Worm (Caenorhabditis elegans) whole organism, L2 larva: ENCODE data around the gene F38H12.5.

ENCODE experiments used
- F13H6.1 ChIP-seq: sonication (generic microtip); optimal IDR thresholded peaks from 2 replicates; lab custom pipeline; 2016; ENCODE audit warnings: missing genetic modification characterization, missing compliant biosample characterization
- R02D3.7 ChIP-seq: fragments of 150-350 bp; optimal IDR thresholded peaks from 2 replicates; lab custom pipeline; 2014; ENCODE audit warnings: missing biosample characterization, missing genetic modification characterization
- Y55F3AM.14 ChIP-seq: fragments of 200-800 bp; sonication (Bioruptor generic); optimal IDR thresholded peaks from 2 replicates; lab custom pipeline; 2018; ENCODE audit warnings: mild to moderate bottlenecking, missing genetic modification characterization, missing compliant biosample characterization
- ZK546.5 ChIP-seq: sonication (generic microtip); optimal IDR thresholded peaks from 2 replicates; lab custom pipeline; 2017; ENCODE audit warnings: missing biosample characterization, missing genetic modification characterization
- alr-1 ChIP-seq: fragments of 150-350 bp; optimal IDR thresholded peaks from 2 replicates; lab custom pipeline; 2014; ENCODE audit warnings: missing biosample characterization, missing genetic modification characterization
- aly-2 ChIP-seq: fragments of 150-350 bp; optimal IDR thresholded peaks from 2 replicates; lab custom pipeline; 2014; ENCODE audit warnings: missing biosample characterization, missing genetic modification characterization
- ceh-16 ChIP-seq: fragments of 150-350 bp; optimal IDR thresholded peaks from 2 replicates; lab custom pipeline; 2014; ENCODE audit warnings: missing biosample characterization, missing genetic modification characterization
- ceh-82 ChIP-seq: fragments of 150-350 bp; optimal IDR thresholded peaks from 2 replicates; lab custom pipeline; 2014; ENCODE audit warnings: missing biosample characterization, missing genetic modification characterization
- dmd-4 ChIP-seq: sonication (generic microtip); optimal IDR thresholded peaks from 2 replicates; lab custom pipeline; 2017; ENCODE audit warnings: missing biosample characterization, missing genetic modification characterization
- egl-27 ChIP-seq: sonication (generic microtip); optimal IDR thresholded peaks from 3 replicates; lab custom pipeline; 2017; ENCODE audit warnings: missing biosample characterization, missing genetic modification reagents, missing genetic modification characterization
- elt-3 ChIP-seq: sonication (generic microtip); optimal IDR thresholded peaks from 2 replicates; lab custom pipeline; 2017; ENCODE audit warnings: missing biosample characterization, missing genetic modification characterization
- fos-1 ChIP-seq: fragments of 150-350 bp; optimal IDR thresholded peaks from 2 replicates; lab custom pipeline; 2014; ENCODE audit warnings: missing biosample characterization, missing genetic modification characterization
- gmeb-1 ChIP-seq: fragments of 150-350 bp; optimal IDR thresholded peaks from 2 replicates; lab custom pipeline; 2014; ENCODE audit warnings: missing biosample characterization, missing genetic modification characterization
- lin-11 ChIP-seq: fragments of 150-350 bp; sonication (generic microtip); optimal IDR thresholded peaks from 2 replicates; lab custom pipeline; 2014; ENCODE audit warnings: missing biosample characterization, missing genetic modification characterization, inconsistent platforms, mixed read lengths
- lin-13 ChIP-seq: fragments of 150-350 bp; optimal IDR thresholded peaks from 2 replicates; lab custom pipeline; 2014; ENCODE audit warnings: missing biosample characterization, missing genetic modification reagents, missing genetic modification characterization
- lin-39 ChIP-seq: fragments of 150-350 bp; optimal IDR thresholded peaks from 2 replicates; lab custom pipeline; 2014; ENCODE audit warnings: missing biosample characterization, missing genetic modification reagents, missing genetic modification characterization
- lsy-2 ChIP-seq, 2 experiments: fragments of 150-350 bp in 1 of 2; sonication (generic microtip) in 1 of 2; optimal IDR thresholded peaks; 2 replicates each; lab custom pipeline; 2014 to 2017; ENCODE audit warnings: missing biosample characterization in 2 of 2, missing genetic modification characterization in 2 of 2
- mab-5 ChIP-seq: fragments of 150-350 bp; optimal IDR thresholded peaks from 2 replicates; lab custom pipeline; 2014; ENCODE audit warnings: missing biosample characterization, missing genetic modification characterization
- mdl-1 ChIP-seq, 2 experiments: fragments of 150-350 bp in 1 of 2; sonication (generic microtip) in 1 of 2; optimal IDR thresholded peaks; 2 replicates each; lab custom pipeline; 2017; ENCODE audit warnings: missing biosample characterization in 2 of 2, missing genetic modification characterization in 2 of 2
- nhr-10 ChIP-seq: sonication (generic microtip); optimal IDR thresholded peaks from 2 replicates; lab custom pipeline; 2017; ENCODE audit warnings: missing biosample characterization, missing genetic modification characterization
- nhr-11 ChIP-seq: fragments of 150-350 bp; optimal IDR thresholded peaks from 2 replicates; lab custom pipeline; 2014; ENCODE audit warnings: missing biosample characterization, missing genetic modification characterization
- nhr-129 ChIP-seq: fragments of 150-350 bp; optimal IDR thresholded peaks from 2 replicates; lab custom pipeline; 2014; ENCODE audit warnings: missing biosample characterization, missing genetic modification characterization
- nhr-21 ChIP-seq: fragments of 150-350 bp; optimal IDR thresholded peaks from 2 replicates; lab custom pipeline; 2014; ENCODE audit warnings: missing biosample characterization, missing genetic modification characterization
- nhr-23 ChIP-seq: fragments of 150-350 bp; optimal IDR thresholded peaks from 2 replicates; lab custom pipeline; 2014; ENCODE audit warnings: missing biosample characterization, missing genetic modification reagents, missing genetic modification characterization
- nhr-237 ChIP-seq: fragments of 150-350 bp; optimal IDR thresholded peaks from 2 replicates; lab custom pipeline; 2014; ENCODE audit warnings: missing biosample characterization, missing genetic modification characterization
- nhr-6 ChIP-seq: fragments of 150-350 bp; optimal IDR thresholded peaks from 2 replicates; lab custom pipeline; 2014; ENCODE audit warnings: missing biosample characterization, missing genetic modification characterization
- nhr-77 ChIP-seq: fragments of 150-350 bp; optimal IDR thresholded peaks from 2 replicates; lab custom pipeline; 2014; ENCODE audit warnings: missing biosample characterization, missing genetic modification characterization
- peb-1 ChIP-seq: fragments of 150-350 bp; optimal IDR thresholded peaks from 2 replicates; lab custom pipeline; 2014; ENCODE audit warnings: missing biosample characterization, missing genetic modification characterization
- sem-4 ChIP-seq: fragments of 150-350 bp; optimal IDR thresholded peaks from 2 replicates; lab custom pipeline; 2014; ENCODE audit warnings: missing biosample characterization, missing genetic modification reagents, missing genetic modification characterization
- skn-1 ChIP-seq: sonication (generic microtip); optimal IDR thresholded peaks from 2 replicates; lab custom pipeline; 2017; ENCODE audit warnings: missing biosample characterization, missing genetic modification characterization
- sma-3 ChIP-seq: sonication (generic microtip); optimal IDR thresholded peaks from 2 replicates; lab custom pipeline; 2016; ENCODE audit warnings: missing genetic modification reagents, missing genetic modification characterization, missing compliant biosample characterization
- sma-9 ChIP-seq, 2 experiments: fragments of 150-350 bp in 1 of 2; sonication (generic microtip) in 1 of 2; optimal IDR thresholded peaks; 2 replicates each; lab custom pipeline; 2014 to 2016; ENCODE audit warnings: missing genetic modification characterization in 2 of 2, mild to moderate bottlenecking in 1 of 2, missing biosample characterization in 1 of 2, missing compliant biosample characterization in 1 of 2, missing genetic modification reagents in 1 of 2, moderate library complexity in 1 of 2
- snpc-4 ChIP-seq: fragments of 150-350 bp; optimal IDR thresholded peaks from 2 replicates; lab custom pipeline; 2014; ENCODE audit warnings: missing biosample characterization, missing genetic modification characterization
- unc-39 ChIP-seq: fragments of 150-350 bp; optimal IDR thresholded peaks from 2 replicates; lab custom pipeline; 2014; ENCODE audit warnings: missing biosample characterization, missing genetic modification characterization
- unc-62 ChIP-seq: fragments of 150-350 bp; optimal IDR thresholded peaks from 2 replicates; lab custom pipeline; 2014; ENCODE audit warnings: missing biosample characterization, missing genetic modification reagents, missing genetic modification characterization
- zag-1 ChIP-seq: fragments of 150-350 bp; optimal IDR thresholded peaks from 2 replicates; lab custom pipeline; 2014; ENCODE audit warnings: missing biosample characterization, missing genetic modification characterization
- ztf-4 ChIP-seq: fragments of 150-350 bp; optimal IDR thresholded peaks from 2 replicates; lab custom pipeline; 2014; ENCODE audit warnings: missing biosample characterization, missing genetic modification characterization

Gene F38H12.5

DNA sequence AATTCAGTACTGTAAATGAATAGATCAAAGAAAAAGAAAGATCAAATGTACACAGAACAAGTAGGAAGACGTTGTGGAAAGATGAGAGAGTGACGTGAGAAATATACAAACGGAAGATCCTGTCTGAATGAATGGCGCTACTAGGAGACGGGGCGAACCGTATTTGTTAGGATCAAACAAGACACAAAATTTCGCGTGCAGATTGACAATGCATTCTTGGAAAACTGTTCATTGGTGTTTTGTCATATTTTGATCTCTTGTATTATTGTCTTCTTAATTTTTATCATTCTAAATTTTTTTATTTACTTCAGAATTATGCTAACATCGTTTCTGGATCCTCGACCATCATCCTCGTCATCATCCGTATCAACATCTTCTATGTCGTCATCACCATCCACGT, 11.9 kb upstream of the F38H12.5 start, which contains the start of gene nhr-181:
Gene nhr-181 (plus strand): TSS at position 301 of the 400 bp plus-strand sequence.
- TF ChIP-seq nhr-11 (tag; lab: Kevin White, UChicago) (no peak), nhr-237 (tag; lab: Kevin White, UChicago) (no peak), alr-1 (tag; lab: Kevin White, UChicago) (no peak), nhr-10 (tag; lab: Kevin White, UChicago) (no peak), lin-11 (tag; lab: Kevin White, UChicago) (no peak), mdl-1 (tag; optimal IDR thresholded peaks at IDR 0.05; lab: Kevin White, UChicago) (no peak), skn-1 (no peak), mab-5 (no peak), nhr-6 (tag; lab: Kevin White, UChicago) (no peak), lin-13 (GFP tag; lab: Kevin White, UChicago) (no peak)

DNA sequence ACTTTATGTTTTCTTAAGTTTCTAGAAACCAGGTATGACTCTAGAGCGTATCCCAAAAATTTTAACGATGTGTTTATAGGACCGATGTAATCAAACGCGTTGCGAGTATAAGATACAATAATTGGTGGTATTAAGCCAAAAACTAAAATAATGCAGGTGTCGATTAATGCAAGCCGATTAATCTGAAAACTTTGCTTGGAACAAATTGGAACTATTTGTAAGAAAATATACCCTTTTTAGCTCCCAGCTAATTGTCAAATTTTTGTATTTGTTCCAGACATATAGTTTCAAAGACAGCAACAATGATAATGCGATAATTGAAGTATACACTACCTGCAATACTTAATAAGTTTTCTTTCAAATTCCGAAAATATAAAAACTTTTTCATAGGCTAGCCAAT, 1.6 kb downstream of the F38H12.5 start, which contains the start of gene srh-211:
Gene srh-211 (minus strand): TSS at position 101 of the 400 bp plus-strand sequence.
- TF ChIP-seq sma-3 (GFP tag; lab: Kevin White, UChicago) (no peak), mab-5 (no peak), skn-1 (no peak), dmd-4 (tag; lab: Kevin White, UChicago) (no peak), elt-3 (tag; lab: Kevin White, UChicago) (no peak), lin-39 (tag; lab: Kevin White, UChicago) (no peak), nhr-11 (tag; lab: Kevin White, UChicago) (no peak), ceh-82 (tag; lab: Kevin White, UChicago) (no peak), aly-2 (tag; lab: Kevin White, UChicago) (no peak), nhr-21 (tag; lab: Kevin White, UChicago) (no peak), gmeb-1 (tag; lab: Kevin White, UChicago) (no peak), unc-62 (no peak), ZK546.5 (tag; lab: Kevin White, UChicago) (no peak), sem-4 (tag; lab: Kevin White, UChicago) (no peak), lin-11 (tag; lab: Kevin White, UChicago) (no peak), snpc-4 (no peak), zag-1 (tag; lab: Kevin White, UChicago) (no peak), nhr-77 (tag; lab: Kevin White, UChicago) (no peak), Y55F3AM.14 (no peak)

DNA sequence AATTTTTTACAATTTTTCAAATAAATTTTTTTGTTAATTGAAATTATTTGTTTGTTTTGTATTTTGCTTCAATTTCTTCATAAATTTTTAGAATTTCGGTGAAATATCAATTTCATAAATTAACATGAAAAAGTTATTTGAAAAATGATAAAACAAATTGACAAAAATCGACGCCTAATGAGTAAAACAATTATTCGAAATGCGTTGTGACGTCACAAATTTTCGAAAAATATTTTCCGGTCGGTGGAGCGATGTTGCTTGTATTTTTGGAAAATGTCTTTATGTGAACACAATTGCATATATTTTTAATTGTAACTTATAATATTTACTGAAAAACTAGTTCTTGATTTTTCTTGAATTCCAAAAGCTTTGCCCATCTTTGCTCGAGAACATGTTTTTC, 2.3 kb downstream of the F38H12.5 start:
- TF ChIP-seq Y55F3AM.14 (no peak), unc-39 (tag; lab: Kevin White, UChicago) (no peak), zag-1 (tag; lab: Kevin White, UChicago) (no peak), sem-4 (tag; lab: Kevin White, UChicago) (no peak), nhr-6 (tag; lab: Kevin White, UChicago) (no peak), unc-62 (no peak), lsy-2 (tag; optimal IDR thresholded peaks at IDR 0.05; lab: Kevin White, UChicago) (no peak), nhr-23 (tag; lab: Kevin White, UChicago) (no peak), peb-1 (tag; lab: Kevin White, UChicago) (no peak), skn-1 (no peak), nhr-10 (tag; lab: Kevin White, UChicago) (no peak)

DNA sequence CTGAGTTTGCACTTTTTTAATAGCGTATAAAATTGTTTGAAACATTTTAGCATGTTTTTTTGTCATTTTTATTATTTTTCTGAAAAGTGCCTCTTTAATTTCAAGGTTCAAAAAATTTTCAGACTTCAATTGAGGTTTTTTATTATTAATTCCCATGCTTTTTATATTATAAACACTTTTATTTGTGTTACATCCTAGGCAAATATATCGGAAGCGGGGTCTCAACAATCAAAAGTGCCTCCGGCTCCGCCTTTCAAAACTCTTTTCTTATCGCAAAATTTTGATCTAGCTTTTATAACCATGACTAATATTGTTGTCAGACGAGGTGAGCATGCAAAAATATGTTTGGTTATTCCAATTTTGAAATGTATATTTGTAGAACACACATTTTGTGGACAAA, 9.4 kb downstream of the F38H12.5 start, which contains the start of gene otpl-2:
Gene otpl-2 (plus strand): TSS at position 301 of the 400 bp plus-strand sequence.
- TF ChIP-seq alr-1 (tag; lab: Kevin White, UChicago): no peak
- no peak for TF ChIP-seq R02D3.7 (tag; lab: Kevin White, UChicago)
- TF ChIP-seq egl-27 (tag; lab: Kevin White, UChicago): no peak
- TF ChIP-seq fos-1 (tag; lab: Kevin White, UChicago): no peak
- no peak for TF ChIP-seq nhr-6 (tag; lab: Kevin White, UChicago)
- no peak for TF ChIP-seq lin-11 (tag; lab: Kevin White, UChicago)
- TF ChIP-seq aly-2 (tag; lab: Kevin White, UChicago): no peak
- TF ChIP-seq nhr-21 (tag; lab: Kevin White, UChicago): no peak
- no peak for TF ChIP-seq sma-9 (GFP tag; optimal IDR thresholded peaks at IDR 0.05; lab: Kevin White, UChicago)
- TF ChIP-seq sma-9 (tag; optimal IDR thresholded peaks at IDR 0.05; lab: Kevin White, UChicago): no peak
- TF ChIP-seq sem-4 (tag; lab: Kevin White, UChicago): no peak
- no peak for TF ChIP-seq zag-1 (tag; lab: Kevin White, UChicago)
- TF ChIP-seq gmeb-1 (tag; lab: Kevin White, UChicago): no peak
- TF ChIP-seq ztf-4: no peak
- TF ChIP-seq nhr-129 (tag; lab: Kevin White, UChicago): no peak
- TF ChIP-seq unc-62: no peak
- TF ChIP-seq skn-1: no peak
- TF ChIP-seq mdl-1 (tag; optimal IDR thresholded peaks at IDR 0.05; lab: Kevin White, UChicago): no peak
- no peak for TF ChIP-seq F13H6.1 (tag; lab: Kevin White, UChicago)
- TF ChIP-seq ceh-16 (tag; lab: Kevin White, UChicago): no peak
- no peak for TF ChIP-seq nhr-77 (tag; lab: Kevin White, UChicago)
